Fruit fly (Drosophila melanogaster): ENCODE data around the gene CG14650.

- no peak for TF ChIP-seq CG32121 (GFP tag; IDR thresholded peaks at IDR 0.05)
- no peak for TF ChIP-seq CG8159 (tag; optimal IDR thresholded peaks at IDR 0.05)
- no peak for TF ChIP-seq D1 (tag; optimal IDR thresholded peaks at IDR 0.05)
- TF ChIP-seq CG15710 (tag; optimal IDR thresholded peaks at IDR 0.05) = no peak
- TF ChIP-seq CG9948 (tag; optimal IDR thresholded peaks at IDR 0.05) = no peak
- no peak for TF ChIP-seq CG14655 (GFP tag; optimal IDR thresholded peaks at IDR 0.05)
Measured at dm6 chr3R:4458272-4458671, 21.1 kb downstream of the CG14650 start.
